Fruit fly (Drosophila melanogaster): Measurements from ENCODE around the gene AP-2alpha.

DNA sequence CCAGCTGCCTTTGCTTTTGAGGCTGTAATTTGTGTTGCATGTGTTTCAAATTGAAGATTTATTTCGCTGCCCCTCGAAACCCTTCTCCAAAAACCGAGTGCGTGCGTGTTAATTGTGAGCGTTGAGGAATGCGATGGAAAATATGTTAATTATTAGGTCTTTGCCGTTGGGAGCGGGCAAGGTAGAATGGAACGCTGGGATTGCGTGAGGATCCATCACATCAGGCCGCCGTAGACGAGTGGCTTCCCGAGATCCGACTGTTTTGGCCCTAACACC, 26.8 kb upstream of the AP-2alpha start:
- no peak for TF ChIP-seq CG1620 (GFP tag; optimal IDR thresholded peaks at IDR 0.05)
- no peak for TF ChIP-seq Crg-1 (GFP tag; optimal IDR thresholded peaks at IDR 0.05)
- TF ChIP-seq CG11617 (GFP tag; optimal IDR thresholded peaks at IDR 0.05): no peak
- no peak for TF ChIP-seq toe (GFP tag; optimal IDR thresholded peaks at IDR 0.05)
